Fruit fly (Drosophila melanogaster) whole organism, embryonic: ENCODE results near the gene CG4270.

Experiments
- CG11695 ChIP-seq: fragments of 200-800 bp; sonication (Bioruptor generic); IDR thresholded peaks from 3 replicates; pipeline ENCODE4 v1.3.6; 2022; ENCODE audit warnings: missing biosample characterization, missing genetic modification characterization
- CG12391 ChIP-seq: fragments of 200-800 bp; sonication (Bioruptor generic); optimal IDR thresholded peaks from 3 replicates; lab custom pipeline; 2018; ENCODE audit warnings: missing biosample characterization, mild to moderate bottlenecking, missing genetic modification characterization, moderate library complexity
- CG1603 ChIP-seq: fragments of 200-800 bp; sonication (Bioruptor generic); optimal IDR thresholded peaks from 2 replicates; lab custom pipeline; 2019; ENCODE audit warnings: missing biosample characterization, mild to moderate bottlenecking, missing genetic modification characterization, moderate library complexity
- CG17912 ChIP-seq: fragments of 200-800 bp; sonication (Bioruptor generic); optimal IDR thresholded peaks from 2 replicates; lab custom pipeline; 2018; ENCODE audit warnings: missing biosample characterization, mild to moderate bottlenecking, missing genetic modification characterization
- CTCF ChIP-seq: fragments of 200-800 bp; sonication (Bioruptor generic); optimal IDR thresholded peaks from 2 replicates; lab custom pipeline; 2017; ENCODE audit warnings: missing biosample characterization, mild to moderate bottlenecking, missing genetic modification characterization, moderate library complexity
- Mes4 ChIP-seq: fragments of 200-800 bp; sonication (Bioruptor generic); optimal IDR thresholded peaks from 2 replicates; lab custom pipeline; 2016; ENCODE audit warnings: missing biosample characterization, missing genetic modification characterization
- YL-1 ChIP-seq: fragments of 200-800 bp; sonication (Bioruptor generic); optimal IDR thresholded peaks from 3 replicates; lab custom pipeline; 2017; ENCODE audit warnings: missing biosample characterization, mild to moderate bottlenecking, missing genetic modification characterization
- btn ChIP-seq: fragments of 200-800 bp; sonication (Bioruptor generic); optimal IDR thresholded peaks from 2 replicates; lab custom pipeline; 2016; ENCODE audit warnings: missing biosample characterization, missing genetic modification characterization
- odd ChIP-seq: fragments of 200-800 bp; sonication (Bioruptor generic); optimal IDR thresholded peaks from 2 replicates; lab custom pipeline; 2017; ENCODE audit warnings: missing biosample characterization, mild to moderate bottlenecking, missing genetic modification characterization
- pros ChIP-seq: fragments of 200-800 bp; sonication (Bioruptor generic); optimal IDR thresholded peaks from 3 replicates; lab custom pipeline; 2019; ENCODE audit warnings: missing biosample characterization, mild to moderate bottlenecking, missing genetic modification characterization, moderate library complexity

- TF ChIP-seq pros (GFP tag; lab: Kevin White, UChicago) = no peak
- TF ChIP-seq YL-1 (GFP tag; lab: Kevin White, UChicago) = peak; percentile 66
- TF ChIP-seq CTCF (GFP tag; lab: Kevin White, UChicago) = peak; percentile 41
- peak; percentile 98 for TF ChIP-seq CG12391 (tag; lab: Kevin White, UChicago)
- TF ChIP-seq CG1603 (tag; lab: Kevin White, UChicago) = peak; percentile 96
- TF ChIP-seq CG11695 (GFP tag; lab: Robert Waterston, UW) = peak; percentile 98
- peak; percentile 91 for TF ChIP-seq CG17912 (GFP tag; lab: Kevin White, UChicago)
- TF ChIP-seq btn = peak; percentile 87
- TF ChIP-seq Mes4 = peak; percentile 88
- peak; percentile 95 for TF ChIP-seq odd
Observed at dm6 chr2L:2221649-2222150, 41.5 kb upstream of the CG4270 start.
